Worm (Caenorhabditis elegans) whole organism, late embryonic: ENCODE results near the gene acdh-12.
A peak's percentile ranks its signal among the peaks of the same experiment; 100 is the strongest.

ENCODE experiments used
- C08G9.2 ChIP-seq: sonication (generic microtip); optimal IDR thresholded peaks from 2 replicates; lab custom pipeline; 2016; ENCODE audit warnings: mild to moderate bottlenecking, missing genetic modification characterization, moderate library complexity, missing compliant biosample characterization
- F13H6.1 ChIP-seq: sonication (generic microtip); optimal IDR thresholded peaks from 2 replicates; lab custom pipeline; 2016; ENCODE audit warnings: missing genetic modification characterization, missing compliant biosample characterization
- K02D7.2 ChIP-seq: sonication (generic microtip); optimal IDR thresholded peaks from 2 replicates; lab custom pipeline; 2017; ENCODE audit warnings: mild to moderate bottlenecking, missing genetic modification characterization, missing compliant biosample characterization
- K09A11.1 ChIP-seq: sonication (generic microtip); optimal IDR thresholded peaks from 2 replicates; lab custom pipeline; 2017; ENCODE audit warnings: antibody characterized with exemption, mild to moderate bottlenecking, missing genetic modification characterization, missing compliant biosample characterization; ENCODE audit not compliant: insufficient read depth
- T23F11.4 ChIP-seq: fragments of 200-800 bp; sonication (Bioruptor generic); optimal IDR thresholded peaks from 2 replicates; lab custom pipeline; 2018; ENCODE audit warnings: mild to moderate bottlenecking, missing genetic modification characterization, missing compliant biosample characterization
- ahr-1 ChIP-seq: sonication (generic microtip); optimal IDR thresholded peaks from 2 replicates; lab custom pipeline; 2016; ENCODE audit warnings: missing genetic modification characterization, missing compliant biosample characterization
- ama-1 ChIP-seq: fragments of 150-350 bp; optimal IDR thresholded peaks from 2 replicates; lab custom pipeline; 2014
- ceh-14 ChIP-seq: sonication (generic microtip); optimal IDR thresholded peaks from 2 replicates; lab custom pipeline; 2016; ENCODE audit warnings: missing genotype, missing genetic modification characterization, missing compliant biosample characterization
- ceh-24 ChIP-seq: sonication (generic microtip); optimal IDR thresholded peaks from 2 replicates; lab custom pipeline; 2016; ENCODE audit warnings: mild to moderate bottlenecking, missing genetic modification characterization, missing compliant biosample characterization
- ceh-45 ChIP-seq: fragments of 200-800 bp; sonication (Bioruptor generic); IDR thresholded peaks from 2 replicates; pipeline ENCODE4 v1.3.6; 2022; ENCODE audit warnings: missing genetic modification reagents, missing genetic modification characterization, missing compliant biosample characterization
- ceh-6 ChIP-seq: fragments of 200-800 bp; sonication (Bioruptor generic); optimal IDR thresholded peaks from 2 replicates; lab custom pipeline; 2018; ENCODE audit warnings: mild to moderate bottlenecking, missing genetic modification characterization, missing compliant biosample characterization
- ceh-9 ChIP-seq: sonication (generic microtip); optimal IDR thresholded peaks from 2 replicates; lab custom pipeline; 2016; ENCODE audit warnings: mild to moderate bottlenecking, missing genetic modification characterization, inconsistent platforms, missing compliant biosample characterization
- dve-1 ChIP-seq: sonication (generic microtip); optimal IDR thresholded peaks from 2 replicates; lab custom pipeline; 2017; ENCODE audit warnings: antibody characterized with exemption, mild to moderate bottlenecking, missing genetic modification characterization, missing compliant biosample characterization
- elt-2 ChIP-seq: sonication (generic microtip); optimal IDR thresholded peaks from 2 replicates; lab custom pipeline; 2016; ENCODE audit warnings: missing genetic modification reagents, missing genetic modification characterization, missing compliant biosample characterization
- elt-4 ChIP-seq: sonication (generic microtip); optimal IDR thresholded peaks from 2 replicates; lab custom pipeline; 2016; ENCODE audit warnings: missing genetic modification characterization, missing compliant biosample characterization
- ets-4 ChIP-seq: sonication (generic microtip); optimal IDR thresholded peaks from 2 replicates; lab custom pipeline; 2016; ENCODE audit warnings: missing genetic modification characterization, missing compliant biosample characterization
- eyg-1 ChIP-seq: sonication (generic microtip); optimal IDR thresholded peaks from 2 replicates; lab custom pipeline; 2016; ENCODE audit warnings: missing genotype, missing genetic modification characterization, missing compliant biosample characterization
- fax-1 ChIP-seq: sonication (generic microtip); optimal IDR thresholded peaks from 2 replicates; lab custom pipeline; 2016; ENCODE audit warnings: missing genotype, missing genetic modification characterization, missing compliant biosample characterization
- gmeb-2 ChIP-seq: sonication (generic microtip); optimal IDR thresholded peaks from 2 replicates; lab custom pipeline; 2016; ENCODE audit warnings: missing genetic modification characterization, inconsistent platforms, missing compliant biosample characterization
- hlh-13 ChIP-seq: fragments of 200-800 bp; sonication (Bioruptor generic); optimal IDR thresholded peaks from 2 replicates; lab custom pipeline; 2018; ENCODE audit warnings: mild to moderate bottlenecking, missing genetic modification characterization, missing compliant biosample characterization
- hlh-15 ChIP-seq: sonication (generic microtip); optimal IDR thresholded peaks from 2 replicates; lab custom pipeline; 2016; ENCODE audit warnings: missing genetic modification characterization, missing compliant biosample characterization
- hlh-30 ChIP-seq: sonication (generic microtip); optimal IDR thresholded peaks from 2 replicates; lab custom pipeline; 2017; ENCODE audit warnings: antibody characterized with exemption, missing genetic modification characterization, missing compliant biosample characterization; ENCODE audit not compliant: insufficient read depth
- lim-6 ChIP-seq: sonication (generic microtip); optimal IDR thresholded peaks from 2 replicates; lab custom pipeline; 2016; ENCODE audit warnings: missing genetic modification characterization, missing compliant biosample characterization
- madf-2 ChIP-seq: sonication (generic microtip); optimal IDR thresholded peaks from 2 replicates; lab custom pipeline; 2017; ENCODE audit warnings: missing genetic modification characterization, missing compliant biosample characterization
- mec-3 ChIP-seq: sonication (generic microtip); optimal IDR thresholded peaks from 2 replicates; lab custom pipeline; 2016; ENCODE audit warnings: borderline replicate concordance, missing genetic modification characterization, missing compliant biosample characterization
- nhr-232 ChIP-seq: sonication (generic microtip); optimal IDR thresholded peaks from 2 replicates; lab custom pipeline; 2016; ENCODE audit warnings: missing genetic modification characterization, missing compliant biosample characterization
- npax-4 ChIP-seq: sonication (generic microtip); optimal IDR thresholded peaks from 2 replicates; lab custom pipeline; 2016; ENCODE audit warnings: missing genetic modification characterization, missing compliant biosample characterization
- odd-2 ChIP-seq: sonication (generic microtip); optimal IDR thresholded peaks from 2 replicates; lab custom pipeline; 2017; ENCODE audit warnings: antibody characterized with exemption, mild to moderate bottlenecking, missing genetic modification characterization, missing compliant biosample characterization
- pat-9 ChIP-seq: fragments of 200-800 bp; sonication (Bioruptor generic); optimal IDR thresholded peaks from 2 replicates; lab custom pipeline; 2018; ENCODE audit warnings: mild to moderate bottlenecking, missing genetic modification characterization, moderate library complexity, missing compliant biosample characterization
- pax-1 ChIP-seq: fragments of 150-350 bp; optimal IDR thresholded peaks from 2 replicates; lab custom pipeline; 2014; ENCODE audit warnings: missing biosample characterization, missing genetic modification characterization
- pros-1 ChIP-seq: fragments of 150-350 bp; optimal IDR thresholded peaks from 2 replicates; lab custom pipeline; 2014; ENCODE audit warnings: missing biosample characterization, missing genetic modification reagents, missing genetic modification characterization
- rnt-1 ChIP-seq: sonication (generic microtip); optimal IDR thresholded peaks from 2 replicates; lab custom pipeline; 2016; ENCODE audit warnings: missing genetic modification characterization, missing compliant biosample characterization
- sdc-2 ChIP-seq: sonication (generic microtip); optimal IDR thresholded peaks from 2 replicates; lab custom pipeline; 2016; ENCODE audit warnings: missing genotype, missing genetic modification characterization, missing compliant biosample characterization
- sox-2 ChIP-seq: fragments of 200-800 bp; sonication (Bioruptor generic); IDR thresholded peaks from 2 replicates; pipeline ENCODE4 v1.3.6; 2022; ENCODE audit warnings: missing genetic modification reagents, missing genetic modification characterization, missing compliant biosample characterization
- sox-4 ChIP-seq: sonication (generic microtip); optimal IDR thresholded peaks from 2 replicates; lab custom pipeline; 2017; ENCODE audit warnings: mild to moderate bottlenecking, missing genetic modification characterization, inconsistent platforms, missing compliant biosample characterization
- syd-9 ChIP-seq: sonication (generic microtip); optimal IDR thresholded peaks from 2 replicates; lab custom pipeline; 2016; ENCODE audit warnings: mild to moderate bottlenecking, missing genetic modification characterization, moderate library complexity, missing compliant biosample characterization
- tbx-2 ChIP-seq: sonication (generic microtip); optimal IDR thresholded peaks from 2 replicates; lab custom pipeline; 2016; ENCODE audit warnings: missing genetic modification characterization, missing compliant biosample characterization
- ttx-3 ChIP-seq: sonication (generic microtip); optimal IDR thresholded peaks from 2 replicates; lab custom pipeline; 2016; ENCODE audit warnings: missing genetic modification reagents, missing genetic modification characterization, missing compliant biosample characterization
- unc-42 ChIP-seq: sonication (generic microtip); optimal IDR thresholded peaks from 2 replicates; lab custom pipeline; 2016; ENCODE audit warnings: missing genotype, missing genetic modification characterization, missing compliant biosample characterization
- unc-86 ChIP-seq: sonication (generic microtip); optimal IDR thresholded peaks from 2 replicates; lab custom pipeline; 2016; ENCODE audit warnings: missing genetic modification characterization, missing compliant biosample characterization
- ztf-16 ChIP-seq: sonication (generic microtip); optimal IDR thresholded peaks from 2 replicates; lab custom pipeline; 2017; ENCODE audit warnings: missing genetic modification characterization, missing compliant biosample characterization

acdh-12 gene

DNA sequence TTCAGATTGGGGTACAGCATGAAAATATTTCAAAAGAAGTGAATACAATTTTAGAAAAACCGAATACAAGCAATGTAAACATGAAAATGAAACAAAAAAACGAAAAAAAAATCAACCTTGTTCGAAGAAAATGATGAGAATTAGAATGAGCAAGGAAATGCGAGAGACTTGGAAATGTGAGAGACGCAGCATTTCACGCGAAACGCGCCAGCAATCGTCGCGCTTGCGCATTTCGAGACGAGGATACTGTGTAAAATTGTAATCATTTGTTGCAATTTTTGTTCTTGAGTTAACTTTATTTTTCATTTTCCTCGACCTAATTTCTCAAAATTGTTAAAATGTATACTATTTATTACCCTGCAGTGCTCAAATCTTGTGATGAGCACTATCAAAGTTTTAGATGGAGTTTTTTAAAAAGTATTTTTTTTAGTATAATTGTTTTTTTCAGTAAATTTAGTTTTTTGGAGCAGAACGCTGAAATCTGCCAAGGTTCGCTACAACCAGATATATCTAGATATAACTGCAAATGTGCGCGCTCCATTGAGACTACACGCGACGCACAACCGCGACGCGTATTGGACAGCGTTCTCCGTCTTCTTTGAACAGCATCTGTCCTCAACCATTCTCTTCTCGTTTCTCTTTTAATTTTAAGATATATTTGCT lies 43.3 kb downstream of the acdh-12 start, which contains the start of gene fust-1 (continued):
- TF ChIP-seq sox-2 (no peak; the same call in 1 of the 2 replicates), dve-1 (tag; lab: Kevin White, UChicago) (peak; percentile 80), pros-1 (tag; lab: Kevin White, UChicago) (peak; percentile 60), pat-9 (tag; lab: Kevin White, UChicago) (peak; percentile 67), ceh-6 (GFP tag; lab: Kevin White, UChicago) (peak; percentile 52), elt-2 (tag; lab: Kevin White, UChicago) (peak; percentile 80), ceh-45 (0 out of 2 replicates have a peak, but pooled peaks have one; percentile 40), pax-1 (tag; lab: Kevin White, UChicago) (peak; percentile 64), T23F11.4 (GFP tag; lab: Kevin White, UChicago) (peak; percentile 55), ceh-14 (tag; lab: Kevin White, UChicago) (peak; percentile 73), hlh-13 (GFP tag; lab: Kevin White, UChicago) (no peak), ama-1 (lab: Kevin White, UChicago) (no peak), unc-42 (tag; lab: Kevin White, UChicago) (peak; percentile 75), syd-9 (tag; lab: Kevin White, UChicago) (peak; percentile 55), K02D7.2 (peak; percentile 37), ttx-3 (tag; lab: Kevin White, UChicago) (peak; percentile 72), ahr-1 (tag; lab: Kevin White, UChicago) (no peak)

DNA sequence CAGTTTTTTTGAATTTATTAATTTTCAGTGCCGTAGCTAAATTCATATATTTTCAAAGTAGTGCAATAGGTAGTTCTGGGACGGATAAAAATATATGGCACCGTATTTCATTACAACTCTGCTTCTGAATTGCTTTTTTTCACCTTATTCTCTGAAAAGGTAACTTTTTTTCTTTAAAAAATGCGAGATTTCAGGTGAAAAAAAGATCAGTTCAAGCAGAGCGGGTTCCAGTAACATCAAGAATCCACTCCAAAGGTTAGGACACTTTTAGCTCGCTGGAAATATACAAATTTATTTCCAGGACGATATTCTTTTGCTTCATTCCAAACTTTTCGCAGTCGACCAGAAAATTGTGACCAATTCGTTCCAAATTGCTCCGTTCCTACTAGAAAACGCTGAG lies 47.3 kb downstream of the acdh-12 start, which contains the start of gene T07F8.1:
TSS of gene T07F8.1 (plus strand) at position 301 of the 400 bp plus-strand sequence.
- TF ChIP-seq sox-4 (tag; lab: Kevin White, UChicago) (no peak), unc-86 (tag; lab: Kevin White, UChicago) (no peak), hlh-15 (tag; lab: Kevin White, UChicago) (no peak), K02D7.2 (no peak), ztf-16 (tag; lab: Kevin White, UChicago) (no peak), F13H6.1 (no peak), pat-9 (tag; lab: Kevin White, UChicago) (no peak), dve-1 (tag; lab: Kevin White, UChicago) (no peak), odd-2 (no peak), hlh-30 (tag; lab: Kevin White, UChicago) (no peak), elt-4 (tag; lab: Kevin White, UChicago) (no peak), syd-9 (tag; lab: Kevin White, UChicago) (no peak), ets-4 (tag; lab: Kevin White, UChicago) (no peak), gmeb-2 (tag; lab: Kevin White, UChicago) (no peak), rnt-1 (tag; lab: Kevin White, UChicago) (no peak)

DNA sequence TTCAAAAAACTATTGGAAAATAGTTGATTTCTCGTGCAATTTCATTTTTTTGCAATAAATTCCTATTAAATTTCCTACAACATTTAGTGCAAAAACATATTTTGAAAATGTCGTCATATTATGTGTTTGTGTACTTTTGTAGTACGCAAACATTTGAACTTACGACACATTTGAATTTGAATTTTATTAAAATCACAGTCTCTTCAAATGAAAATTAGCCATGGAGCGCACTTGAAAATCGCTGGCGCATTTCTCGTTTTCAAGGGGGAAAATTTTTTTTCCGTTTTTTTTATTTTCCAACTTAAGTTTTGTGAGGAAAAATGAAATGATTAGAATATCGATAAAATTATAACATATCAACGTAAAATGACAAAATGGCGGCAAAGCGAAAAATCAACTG lies 47.9 kb downstream of the acdh-12 start:
- TF ChIP-seq npax-4 (no peak), mec-3 (tag; lab: Kevin White, UChicago) (no peak), ceh-24 (tag; lab: Kevin White, UChicago) (no peak), elt-2 (tag; lab: Kevin White, UChicago) (no peak), gmeb-2 (tag; lab: Kevin White, UChicago) (no peak)

DNA sequence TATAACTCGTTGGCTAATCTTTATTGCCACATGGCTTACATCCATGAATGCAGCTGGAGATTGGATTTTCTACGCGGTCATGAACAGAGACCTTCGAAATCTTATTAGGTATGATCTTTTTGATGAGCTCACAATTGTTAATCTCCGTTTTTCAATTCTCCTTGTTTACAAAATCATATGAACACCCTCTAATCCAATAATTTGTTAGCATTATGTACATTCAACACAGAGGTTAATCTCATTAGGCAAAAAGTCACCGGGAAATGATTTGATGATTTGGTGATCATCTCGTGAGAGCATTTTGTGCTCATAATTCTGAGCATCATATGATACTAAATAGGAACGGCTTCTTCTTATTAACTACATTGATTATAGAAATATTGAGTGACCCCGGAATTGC lies 49.2 kb downstream of the acdh-12 start:
- TF ChIP-seq T23F11.4 (GFP tag; lab: Kevin White, UChicago) (no peak), C08G9.2 (tag; lab: Kevin White, UChicago) (no peak), K09A11.1 (tag; lab: Kevin White, UChicago) (no peak), sdc-2 (tag; lab: Kevin White, UChicago) (no peak), eyg-1 (tag; lab: Kevin White, UChicago) (no peak), K02D7.2 (no peak), ahr-1 (tag; lab: Kevin White, UChicago) (no peak), madf-2 (tag; lab: Kevin White, UChicago) (no peak), tbx-2 (tag; lab: Kevin White, UChicago) (no peak), nhr-232 (tag; lab: Kevin White, UChicago) (no peak), ceh-9 (no peak), elt-2 (tag; lab: Kevin White, UChicago) (no peak), ceh-6 (GFP tag; lab: Kevin White, UChicago) (no peak), lim-6 (tag; lab: Kevin White, UChicago) (no peak), fax-1 (tag; lab: Kevin White, UChicago) (no peak), hlh-30 (tag; lab: Kevin White, UChicago) (no peak)
- TF ChIP-seq, all 69 proteins: peak for 0
